Fruit fly (Drosophila melanogaster) whole organism, prepupa: ENCODE measurements around the gene Ulp1.
A peak's percentile ranks its signal among the peaks of the same experiment; 100 is the strongest.

ENCODE experiments used
- CG10631 ChIP-seq: fragments of 200-800 bp; sonication (Bioruptor generic); optimal IDR thresholded peaks from 2 replicates; lab custom pipeline; 2016; ENCODE audit warnings: missing biosample characterization, missing genetic modification characterization
- CG10669 ChIP-seq: fragments of 200-800 bp; sonication (Bioruptor generic); optimal IDR thresholded peaks from 3 replicates; lab custom pipeline; 2018; ENCODE audit warnings: missing biosample characterization, mild to moderate bottlenecking, missing genetic modification characterization, moderate library complexity
- CG11294 ChIP-seq: fragments of 200-800 bp; sonication (Bioruptor generic); IDR thresholded peaks from 2 replicates; pipeline ENCODE4 v1.3.6; 2022; ENCODE audit warnings: missing biosample characterization, missing genetic modification characterization
- CG11762 ChIP-seq: fragments of 200-800 bp; sonication (Bioruptor generic); optimal IDR thresholded peaks from 3 replicates; lab custom pipeline; 2016; ENCODE audit warnings: missing biosample characterization, missing genetic modification characterization; ENCODE audit not compliant: insufficient read depth
- CG11902 ChIP-seq: fragments of 200-800 bp; sonication (Bioruptor generic); optimal IDR thresholded peaks from 3 replicates; lab custom pipeline; 2016; ENCODE audit warnings: missing biosample characterization, missing genetic modification characterization
- CG15336 ChIP-seq: fragments of 200-800 bp; sonication (Bioruptor generic); IDR thresholded peaks from 2 replicates; pipeline ENCODE4 v1.3.6; 2022; ENCODE audit warnings: missing biosample characterization, missing genetic modification characterization
- CG1621 ChIP-seq: fragments of 200-800 bp; sonication (Bioruptor generic); optimal IDR thresholded peaks from 3 replicates; lab custom pipeline; 2018; ENCODE audit warnings: missing biosample characterization, mild to moderate bottlenecking, missing genetic modification characterization
- CG16779 ChIP-seq: fragments of 200-800 bp; sonication (Bioruptor generic); optimal IDR thresholded peaks from 3 replicates; lab custom pipeline; 2017; ENCODE audit warnings: missing biosample characterization, mild to moderate bottlenecking, missing genetic modification characterization
- CG3032 ChIP-seq: fragments of 200-800 bp; optimal IDR thresholded peaks from 2 replicates; lab custom pipeline; 2019; ENCODE audit warnings: missing biosample characterization, mild to moderate bottlenecking, missing genetic modification characterization, moderate library complexity
- CG31627 ChIP-seq: fragments of 200-800 bp; sonication (Bioruptor generic); optimal IDR thresholded peaks from 3 replicates; lab custom pipeline; 2016; ENCODE audit warnings: missing biosample characterization, missing genetic modification characterization
- CG32006 ChIP-seq: fragments of 200-800 bp; sonication (Bioruptor generic); optimal IDR thresholded peaks from 3 replicates; lab custom pipeline; 2017; ENCODE audit warnings: missing biosample characterization, mild to moderate bottlenecking, missing genetic modification characterization
- CG34406 ChIP-seq: fragments of 200-800 bp; sonication (Bioruptor generic); optimal IDR thresholded peaks from 3 replicates; lab custom pipeline; 2016; ENCODE audit warnings: missing biosample characterization, missing genetic modification characterization
- CG3919 ChIP-seq: fragments of 200-800 bp; sonication (Bioruptor generic); optimal IDR thresholded peaks from 3 replicates; lab custom pipeline; 2016; ENCODE audit warnings: missing biosample characterization, missing genetic modification characterization
- CG6276 ChIP-seq: fragments of 200-800 bp; sonication (Bioruptor generic); optimal IDR thresholded peaks from 2 replicates; lab custom pipeline; 2017; ENCODE audit warnings: missing biosample characterization, mild to moderate bottlenecking, missing genetic modification characterization
- CG6792 ChIP-seq: fragments of 200-800 bp; sonication (Bioruptor generic); optimal IDR thresholded peaks from 3 replicates; lab custom pipeline; 2016; ENCODE audit warnings: missing biosample characterization, missing genetic modification characterization
- CG6808 ChIP-seq: fragments of 200-800 bp; sonication (Bioruptor generic); optimal IDR thresholded peaks from 3 replicates; lab custom pipeline; 2017; ENCODE audit warnings: missing biosample characterization, missing genetic modification characterization, mild to moderate bottlenecking, moderate library complexity, missing genetic modification reagents
- CG7368 ChIP-seq: fragments of 200-800 bp; sonication (Bioruptor generic); optimal IDR thresholded peaks from 3 replicates; lab custom pipeline; 2016; ENCODE audit warnings: missing biosample characterization, missing genetic modification characterization
- CG8119 ChIP-seq: fragments of 200-800 bp; sonication (Bioruptor generic); IDR thresholded peaks from 3 replicates; pipeline ENCODE4 v1.3.6; 2022; ENCODE audit warnings: missing biosample characterization, missing genetic modification characterization
- CG8319 ChIP-seq: fragments of 200-800 bp; sonication (Bioruptor generic); optimal IDR thresholded peaks from 3 replicates; lab custom pipeline; 2016; ENCODE audit warnings: missing biosample characterization, missing genetic modification characterization
- CG9139 ChIP-seq: fragments of 200-800 bp; sonication (Bioruptor generic); optimal IDR thresholded peaks from 3 replicates; lab custom pipeline; 2017; ENCODE audit warnings: missing biosample characterization, mild to moderate bottlenecking, missing genetic modification characterization
- Eip75B ChIP-seq: fragments of 200-800 bp; sonication (Bioruptor generic); optimal IDR thresholded peaks from 3 replicates; lab custom pipeline; 2016; ENCODE audit warnings: missing biosample characterization, missing genetic modification characterization
- Eip78C ChIP-seq: fragments of 200-800 bp; sonication (Bioruptor generic); peaks from one replicate; lab custom pipeline; 2016; ENCODE audit warnings: missing biosample characterization, missing genetic modification characterization
- Eip93F ChIP-seq: fragments of 200-800 bp; sonication (Bioruptor generic); optimal IDR thresholded peaks from 2 replicates; lab custom pipeline; 2016; ENCODE audit warnings: missing biosample characterization, mild to moderate bottlenecking, missing genetic modification characterization
- Ets21C ChIP-seq: fragments of 200-800 bp; sonication (Bioruptor generic); optimal IDR thresholded peaks from 3 replicates; lab custom pipeline; 2016; ENCODE audit warnings: missing biosample characterization, missing genetic modification characterization
- Ets96B ChIP-seq: fragments of 200-800 bp; optimal IDR thresholded peaks from 2 replicates; lab custom pipeline; 2019; ENCODE audit warnings: missing biosample characterization, mild to moderate bottlenecking, missing genetic modification characterization, moderate library complexity
- Gug ChIP-seq: fragments of 200-800 bp; sonication (Bioruptor generic); IDR thresholded peaks from 2 replicates; pipeline ENCODE4 v1.3.6; 2022; ENCODE audit warnings: missing biosample characterization, missing genetic modification characterization
- Hr38 ChIP-seq: sonication (Bioruptor generic); optimal IDR thresholded peaks from 2 replicates; lab custom pipeline; 2016; ENCODE audit warnings: missing biosample characterization, missing genetic modification characterization
- Lpt ChIP-seq: fragments of 200-800 bp; sonication (Bioruptor generic); optimal IDR thresholded peaks from 3 replicates; lab custom pipeline; 2016; ENCODE audit warnings: missing biosample characterization, missing genetic modification characterization
- OdsH ChIP-seq: fragments of 200-800 bp; sonication (Bioruptor generic); optimal IDR thresholded peaks from 3 replicates; lab custom pipeline; 2016; ENCODE audit warnings: missing biosample characterization, missing genetic modification characterization
- Smox ChIP-seq: fragments of 200-800 bp; sonication (Bioruptor generic); optimal IDR thresholded peaks from 3 replicates; lab custom pipeline; 2016; ENCODE audit warnings: missing biosample characterization, missing genetic modification characterization
- Sox102F ChIP-seq: fragments of 200-800 bp; sonication (Bioruptor generic); optimal IDR thresholded peaks from 2 replicates; lab custom pipeline; 2016; ENCODE audit warnings: missing biosample characterization, mild to moderate bottlenecking, missing genetic modification characterization
- Sox14 ChIP-seq: fragments of 200-800 bp; sonication (Bioruptor generic); optimal IDR thresholded peaks from 3 replicates; lab custom pipeline; 2016; ENCODE audit warnings: missing biosample characterization, missing genetic modification characterization
- Sox15 ChIP-seq: fragments of 200-800 bp; sonication (Bioruptor generic); optimal IDR thresholded peaks from 3 replicates; lab custom pipeline; 2016; ENCODE audit warnings: missing biosample characterization, missing genetic modification characterization
- dac ChIP-seq: fragments of 200-800 bp; sonication (Bioruptor generic); optimal IDR thresholded peaks from 2 replicates; lab custom pipeline; 2017; ENCODE audit warnings: missing biosample characterization, mild to moderate bottlenecking, missing genetic modification characterization
- dsx ChIP-seq: fragments of 200-800 bp; optimal IDR thresholded peaks from 3 replicates; lab custom pipeline; 2019; ENCODE audit warnings: missing biosample characterization, mild to moderate bottlenecking, missing genetic modification characterization, moderate library complexity; ENCODE audit not compliant: poor library complexity, severe bottlenecking
- eg ChIP-seq: fragments of 200-800 bp; sonication (Bioruptor generic); IDR thresholded peaks from 3 replicates; pipeline ENCODE4 v1.3.6; 2022; ENCODE audit warnings: missing biosample characterization, missing genetic modification characterization
- esn ChIP-seq: fragments of 200-800 bp; sonication (Bioruptor generic); optimal IDR thresholded peaks from 2 replicates; lab custom pipeline; 2016; ENCODE audit warnings: missing biosample characterization, mild to moderate bottlenecking, missing genetic modification characterization, moderate library complexity
- fd59A ChIP-seq: fragments of 200-800 bp; sonication (Bioruptor generic); optimal IDR thresholded peaks from 2 replicates; lab custom pipeline; 2017; ENCODE audit warnings: missing biosample characterization, mild to moderate bottlenecking, missing genetic modification characterization, missing genetic modification reagents
- fd85E ChIP-seq: fragments of 200-800 bp; sonication (Bioruptor generic); optimal IDR thresholded peaks from 3 replicates; lab custom pipeline; 2016; ENCODE audit warnings: missing biosample characterization, missing genetic modification characterization
- fkh ChIP-seq: fragments of 200-800 bp; sonication (Bioruptor generic); optimal IDR thresholded peaks from 3 replicates; lab custom pipeline; 2017; ENCODE audit warnings: missing biosample characterization, mild to moderate bottlenecking, missing genetic modification characterization, moderate library complexity
- lz ChIP-seq: fragments of 200-800 bp; sonication (Bioruptor generic); optimal IDR thresholded peaks from 3 replicates; lab custom pipeline; 2016; ENCODE audit warnings: missing biosample characterization, missing genetic modification characterization
- net ChIP-seq: fragments of 200-800 bp; sonication (Bioruptor generic); optimal IDR thresholded peaks from 3 replicates; lab custom pipeline; 2016; ENCODE audit warnings: missing biosample characterization, missing genetic modification characterization
- pdm3 ChIP-seq: fragments of 200-800 bp; sonication (Bioruptor generic); optimal IDR thresholded peaks from 3 replicates; lab custom pipeline; 2016; ENCODE audit warnings: missing biosample characterization, missing genetic modification characterization
- salr ChIP-seq, 2 experiments: fragments of 200-800 bp; sonication (Bioruptor generic); optimal IDR thresholded peaks; 3 replicates each; lab custom pipeline; 2016 to 2018; ENCODE audit warnings: missing biosample characterization in 2 of 2, missing genetic modification characterization in 2 of 2, mild to moderate bottlenecking in 1 of 2
- spab ChIP-seq: fragments of 200-800 bp; sonication (Bioruptor generic); optimal IDR thresholded peaks from 2 replicates; lab custom pipeline; 2017; ENCODE audit warnings: missing biosample characterization, mild to moderate bottlenecking, missing genetic modification characterization, missing genetic modification reagents
- ss ChIP-seq, 2 experiments: fragments of 200-800 bp; sonication (Bioruptor generic); optimal IDR thresholded peaks; 2 replicates in 1 of 2; 3 replicates in 1 of 2; lab custom pipeline; 2017 to 2018; ENCODE audit warnings: mild to moderate bottlenecking in 2 of 2, missing biosample characterization in 2 of 2, missing genetic modification characterization in 2 of 2, moderate library complexity in 1 of 2
- svp ChIP-seq: fragments of 200-800 bp; sonication (Bioruptor generic); peaks from one replicate; lab custom pipeline; 2016; ENCODE audit warnings: missing biosample characterization, missing genetic modification characterization
- topi ChIP-seq: fragments of 200-800 bp; sonication (Bioruptor generic); optimal IDR thresholded peaks from 3 replicates; lab custom pipeline; 2016; ENCODE audit warnings: missing biosample characterization, missing genetic modification characterization

The Ulp1 gene

DNA sequence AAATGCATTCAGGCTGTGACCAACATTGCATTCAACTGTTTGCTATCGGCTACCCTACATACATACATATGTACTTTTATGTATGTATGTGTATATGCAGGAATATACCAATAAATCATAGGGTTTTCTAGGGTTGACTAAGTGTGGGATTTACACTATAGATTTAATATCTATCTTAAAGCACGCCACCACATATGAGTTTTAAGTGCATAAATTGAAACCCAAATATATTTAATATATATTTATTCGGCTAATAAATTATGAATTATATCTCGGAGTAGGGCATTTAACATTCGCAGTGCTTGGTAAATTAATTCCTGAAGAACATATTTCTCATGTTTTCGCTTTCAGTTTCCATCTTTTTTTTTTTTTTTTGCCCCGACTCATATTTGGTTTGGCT lies 48.0 kb downstream of the Ulp1 start (continued):
- TF ChIP-seq net (GFP tag; lab: Kevin White, UChicago) (peak; percentile 29), CG3032 (tag; lab: Kevin White, UChicago) (peak; percentile 66), salr (GFP tag; optimal IDR thresholded peaks at IDR 0.05; lab: Kevin White, UChicago) (peak; percentile 48 to 61), CG16779 (tag; lab: Kevin White, UChicago) (peak; percentile 35), CG10669 (GFP tag; lab: Kevin White, UChicago) (peak; percentile 62), Eip75B (GFP tag; lab: Kevin White, UChicago) (peak; percentile 56), pdm3 (peak; percentile 72), lz (GFP tag; lab: Kevin White, UChicago) (peak; percentile 62)

DNA sequence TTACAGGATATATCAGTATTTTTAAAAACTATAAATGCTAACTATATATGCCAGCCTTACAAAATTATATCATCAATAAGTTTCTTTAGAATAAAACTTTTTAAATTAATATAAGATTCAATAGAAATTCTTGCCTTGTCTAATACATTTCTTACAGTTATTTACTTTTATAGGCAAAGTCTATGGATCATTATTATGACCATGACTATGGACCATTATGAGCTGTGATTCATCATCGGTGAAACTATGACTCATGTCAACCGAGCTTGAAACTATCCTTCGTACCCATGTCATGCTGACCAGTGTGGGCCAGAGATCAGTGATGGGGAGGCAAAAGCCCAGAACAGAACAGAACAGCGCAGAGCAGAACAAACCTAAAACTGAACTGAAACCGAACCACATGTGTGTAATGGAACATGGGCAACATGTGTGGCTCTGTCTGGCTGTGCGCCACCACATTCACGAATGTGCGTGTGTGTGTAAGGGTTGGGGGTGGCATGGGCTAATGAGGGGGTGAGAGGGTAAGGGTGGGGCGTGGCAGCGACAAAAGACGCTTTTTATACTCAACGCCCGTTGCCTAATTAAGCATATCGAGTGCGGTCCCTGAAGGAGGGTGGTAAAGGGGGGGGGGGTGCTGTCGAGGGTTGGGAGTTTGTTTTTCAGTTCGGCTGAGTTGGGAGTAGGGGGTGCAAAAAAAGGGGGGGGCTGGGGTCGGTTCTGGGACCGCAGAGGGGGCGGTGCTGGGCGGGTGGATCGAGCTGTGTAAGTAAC lies 49.3 kb downstream of the Ulp1 start:
- no peak for TF ChIP-seq Lpt
- TF ChIP-seq Sox15 (GFP tag; lab: Kevin White, UChicago) = no peak
- TF ChIP-seq CG10631 = peak; percentile 7
- no peak for TF ChIP-seq Hr38 (GFP tag; lab: Kevin White, UChicago)
- no peak for TF ChIP-seq Sox102F (GFP tag; lab: Kevin White, UChicago)
- TF ChIP-seq dac (GFP tag; lab: Kevin White, UChicago) = no peak
- no peak for TF ChIP-seq esn (GFP tag; lab: Kevin White, UChicago)
- TF ChIP-seq CG6792 = no peak
- TF ChIP-seq CG7368 (GFP tag; lab: Kevin White, UChicago) = no peak
- TF ChIP-seq CG3919 (GFP tag; lab: Kevin White, UChicago) = no peak
- TF ChIP-seq CG11294 = no peak
- no peak for TF ChIP-seq CG11762 (GFP tag; lab: Kevin White, UChicago)
- peak; percentile 51 for TF ChIP-seq spab (GFP tag; lab: Kevin White, UChicago)
- TF ChIP-seq svp (GFP tag; lab: Kevin White, UChicago) = peak; percentile 86
- TF ChIP-seq CG15336 (GFP tag; lab: Robert Waterston, UW) = no peak
- no peak for TF ChIP-seq Eip93F (GFP tag; lab: Kevin White, UChicago)
- peak; percentile 44 for TF ChIP-seq CG3032 (tag; lab: Kevin White, UChicago)
- peak; percentile 4 to 11 for TF ChIP-seq ss (GFP tag; optimal IDR thresholded peaks at IDR 0.05; lab: Kevin White, UChicago)
- TF ChIP-seq fkh (GFP tag; lab: Kevin White, UChicago) = no peak
- peak; percentile 71 for TF ChIP-seq Eip78C (GFP tag; lab: Kevin White, UChicago)
- no peak for TF ChIP-seq CG34406 (GFP tag; lab: Kevin White, UChicago)
- no peak for TF ChIP-seq CG8119
- TF ChIP-seq CG10669 (GFP tag; lab: Kevin White, UChicago) = peak; percentile 26
- TF ChIP-seq Sox14 (GFP tag; lab: Kevin White, UChicago) = no peak
- no peak for TF ChIP-seq Ets21C (GFP tag; lab: Kevin White, UChicago)
- TF ChIP-seq OdsH (GFP tag; lab: Kevin White, UChicago) = no peak
- TF ChIP-seq CG1621 = no peak
- TF ChIP-seq fd85E (GFP tag; lab: Kevin White, UChicago) = no peak
- TF ChIP-seq dsx = no peak
- no peak for TF ChIP-seq CG9139
- peak; percentile 2 for TF ChIP-seq CG6276 (GFP tag; lab: Kevin White, UChicago)
- TF ChIP-seq lz (GFP tag; lab: Kevin White, UChicago) = no peak
- no peak; the same call in 2 of the 3 replicates for TF ChIP-seq eg (GFP tag; lab: Robert Waterston, UW)
- TF ChIP-seq Smox = no peak
- TF ChIP-seq topi = no peak
- no peak for TF ChIP-seq CG11902
- TF ChIP-seq CG6808 = peak; percentile 51
- TF ChIP-seq CG8319 (GFP tag; lab: Kevin White, UChicago) = no peak
- peak; percentile 14 for TF ChIP-seq Ets96B (tag; lab: Kevin White, UChicago)
- no peak for TF ChIP-seq CG31627 (GFP tag; lab: Kevin White, UChicago)
- TF ChIP-seq Gug (GFP tag; lab: Robert Waterston, UW) = no peak
- TF ChIP-seq CG32006 (GFP tag; lab: Kevin White, UChicago) = peak; percentile 28
- TF ChIP-seq net (GFP tag; lab: Kevin White, UChicago) = no peak
- TF ChIP-seq fd59A (GFP tag; lab: Kevin White, UChicago) = no peak
